Fruit fly (Drosophila melanogaster) whole organism, wandering third instar larva: ENCODE measurements around the gene CG15482.

ENCODE experiments used
- Dfd ChIP-seq: fragments of >200 bp; optimal IDR thresholded peaks from 2 replicates; lab custom pipeline; 2017; ENCODE audit warnings: missing biosample characterization, missing genetic modification characterization
- Hnf4 ChIP-seq: fragments of 200-800 bp; sonication (Bioruptor generic); optimal IDR thresholded peaks from 2 replicates; lab custom pipeline; 2016; ENCODE audit warnings: missing biosample characterization, mild to moderate bottlenecking, missing genetic modification characterization
- Jra ChIP-seq: sonication (Bioruptor generic); optimal IDR thresholded peaks from 2 replicates; lab custom pipeline; 2016; ENCODE audit warnings: missing biosample characterization, missing genetic modification characterization
- OdsH ChIP-seq: fragments of 200-800 bp; sonication (Bioruptor generic); optimal IDR thresholded peaks from 2 replicates; lab custom pipeline; 2016; ENCODE audit warnings: missing biosample characterization, mild to moderate bottlenecking, missing genetic modification characterization
- foxo ChIP-seq, 2 experiments: fragments of 200-800 bp; sonication (Bioruptor generic); optimal IDR thresholded peaks; 2 replicates in 1 of 2; 3 replicates in 1 of 2; lab custom pipeline; 2016 to 2017; ENCODE audit warnings: missing biosample characterization in 2 of 2, missing genetic modification characterization in 2 of 2
- jim ChIP-seq: fragments of 175-275, 200-325 bp; sonication (Bioruptor generic); optimal IDR thresholded peaks from 2 replicates; lab custom pipeline; 2016; ENCODE audit warnings: missing biosample characterization, mild to moderate bottlenecking, missing genetic modification characterization
- rgr ChIP-seq: fragments of 200-800 bp; sonication (Bioruptor generic); optimal IDR thresholded peaks from 3 replicates; lab custom pipeline; 2016; ENCODE audit warnings: missing biosample characterization, mild to moderate bottlenecking, missing genetic modification characterization

DNA sequence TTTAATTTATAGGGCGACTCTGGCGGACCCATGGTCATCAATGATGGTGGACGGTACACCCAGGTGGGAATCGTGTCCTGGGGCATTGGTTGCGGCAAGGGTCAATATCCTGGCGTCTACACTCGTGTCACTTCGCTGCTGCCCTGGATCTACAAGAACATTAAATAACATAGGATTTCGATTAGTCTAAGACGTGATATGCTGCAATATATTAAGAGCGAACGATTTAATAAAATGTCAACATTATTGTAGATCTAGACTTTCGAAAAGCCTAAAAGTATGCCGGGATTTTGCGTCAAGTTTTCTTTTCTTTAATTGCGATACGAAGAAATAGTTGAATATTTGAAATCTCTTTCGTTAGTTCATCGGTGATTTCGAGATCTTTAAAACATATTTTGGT is 45.6 kb upstream of the CG15482 start, which contains the start of gene Naa20B:
- TF ChIP-seq foxo (GFP tag; optimal IDR thresholded peaks at IDR 0.05; lab: Kevin White, UChicago) (no peak), rgr (GFP tag; lab: Kevin White, UChicago) (no peak), OdsH (no peak), Hnf4 (GFP tag; lab: Kevin White, UChicago) (no peak), jim (GFP tag; lab: Kevin White, UChicago) (no peak), Jra (GFP tag; lab: Kevin White, UChicago) (no peak), Dfd (GFP tag; lab: Kevin White, UChicago) (no peak)
